Worm (Caenorhabditis elegans): ENCODE measurements around the gene tag-209.

ce11 chrII:10824046-10824445 lies 36.9 kb downstream of the tag-209 start, which contains the start of the genes R06F6.12 and mix-1:
- TF ChIP-seq him-1 (tag; optimal IDR thresholded peaks at IDR 0.05) (no peak), W03F9.2 (tag; optimal IDR thresholded peaks at IDR 0.05) (peak; percentile 73)
